Fruit fly (Drosophila melanogaster) whole organism, embryonic: Measurements from ENCODE around the gene CG10383.

Source experiments
- Asciz ChIP-seq: fragments of 200-800 bp; sonication (Bioruptor generic); optimal IDR thresholded peaks from 2 replicates; lab custom pipeline; 2017; ENCODE audit warnings: missing biosample characterization, mild to moderate bottlenecking, missing genetic modification characterization, missing genetic modification reagents
- CG10147 ChIP-seq: fragments of 200-800 bp; sonication (Bioruptor generic); optimal IDR thresholded peaks from 2 replicates; lab custom pipeline; 2019; ENCODE audit warnings: missing biosample characterization, mild to moderate bottlenecking, missing genetic modification characterization, moderate library complexity
- CG10431 ChIP-seq: fragments of 200-800 bp; sonication (Bioruptor generic); optimal IDR thresholded peaks from 3 replicates; lab custom pipeline; 2018; ENCODE audit warnings: missing biosample characterization, mild to moderate bottlenecking, missing genetic modification characterization
- CG12299 ChIP-seq: fragments of 200-800 bp; sonication (Bioruptor generic); optimal IDR thresholded peaks from 2 replicates; lab custom pipeline; 2018; ENCODE audit warnings: missing biosample characterization, mild to moderate bottlenecking, missing genetic modification characterization
- CG12769 ChIP-seq: fragments of 200-800 bp; sonication (Bioruptor generic); optimal IDR thresholded peaks from 2 replicates; lab custom pipeline; 2019; ENCODE audit warnings: missing biosample characterization, mild to moderate bottlenecking, missing genetic modification characterization, moderate library complexity
- CG13296 ChIP-seq: fragments of 200-800 bp; sonication (Bioruptor generic); optimal IDR thresholded peaks from 3 replicates; lab custom pipeline; 2018; ENCODE audit warnings: missing biosample characterization, mild to moderate bottlenecking, missing genetic modification characterization
- CG13894 ChIP-seq: fragments of 200-800 bp; sonication (Bioruptor generic); optimal IDR thresholded peaks from 3 replicates; lab custom pipeline; 2018; ENCODE audit warnings: missing biosample characterization, mild to moderate bottlenecking, missing genetic modification characterization, moderate library complexity
- CG14667 ChIP-seq: fragments of 200-800 bp; sonication (Bioruptor generic); IDR thresholded peaks from 2 replicates; pipeline ENCODE4 v1.3.6; 2022; ENCODE audit warnings: missing biosample characterization, missing genetic modification characterization
- CG1529 ChIP-seq: fragments of 200-800 bp; sonication (Bioruptor generic); optimal IDR thresholded peaks from 3 replicates; lab custom pipeline; 2018; ENCODE audit warnings: missing biosample characterization, missing genetic modification characterization
- CG1603 ChIP-seq: fragments of 200-800 bp; sonication (Bioruptor generic); optimal IDR thresholded peaks from 2 replicates; lab custom pipeline; 2019; ENCODE audit warnings: missing biosample characterization, mild to moderate bottlenecking, missing genetic modification characterization, moderate library complexity
- CG17802 ChIP-seq: fragments of 200-800 bp; sonication (Bioruptor generic); optimal IDR thresholded peaks from 2 replicates; lab custom pipeline; 2018; ENCODE audit warnings: missing biosample characterization, mild to moderate bottlenecking, missing genetic modification characterization, moderate library complexity
- CG17829 ChIP-seq: fragments of 200-800 bp; optimal IDR thresholded peaks from 2 replicates; lab custom pipeline; 2019; ENCODE audit warnings: missing biosample characterization, mild to moderate bottlenecking, missing genetic modification characterization, moderate library complexity
- CG31224 ChIP-seq: fragments of 200-800 bp; sonication (Bioruptor generic); IDR thresholded peaks from 2 replicates; pipeline ENCODE4 v1.3.6; 2022; ENCODE audit warnings: missing biosample characterization, missing genetic modification characterization
- CG4730 ChIP-seq: fragments of 200-800 bp; sonication (Bioruptor generic); IDR thresholded peaks from 2 replicates; pipeline ENCODE4 v1.3.6; 2022; ENCODE audit warnings: missing biosample characterization, missing genetic modification characterization
- CG6765 ChIP-seq: fragments of 200-800 bp; sonication (Bioruptor generic); optimal IDR thresholded peaks from 3 replicates; lab custom pipeline; 2017; ENCODE audit warnings: missing biosample characterization, mild to moderate bottlenecking, missing genetic modification characterization
- CG7271 ChIP-seq: fragments of 200-800 bp; sonication (Bioruptor generic); optimal IDR thresholded peaks from 2 replicates; lab custom pipeline; 2018; ENCODE audit warnings: missing biosample characterization, mild to moderate bottlenecking, missing genetic modification characterization, moderate library complexity
- CG7839 ChIP-seq: fragments of 200-800 bp; sonication (Bioruptor generic); optimal IDR thresholded peaks from 3 replicates; lab custom pipeline; 2018; ENCODE audit warnings: missing biosample characterization, mild to moderate bottlenecking, missing genetic modification characterization, moderate library complexity
- CG8944 ChIP-seq: fragments of 200-800 bp; sonication (Bioruptor generic); optimal IDR thresholded peaks from 3 replicates; lab custom pipeline; 2016; ENCODE audit warnings: missing biosample characterization, missing genetic modification characterization
- CG9797 ChIP-seq: fragments of 200-800 bp; sonication (Bioruptor generic); optimal IDR thresholded peaks from 3 replicates; lab custom pipeline; 2018; ENCODE audit warnings: missing biosample characterization, mild to moderate bottlenecking, missing genetic modification characterization
- Camta ChIP-seq: fragments of 200-800 bp; sonication (Bioruptor generic); optimal IDR thresholded peaks from 2 replicates; lab custom pipeline; 2016; ENCODE audit warnings: missing biosample characterization, missing genetic modification characterization
- Dek ChIP-seq: fragments of 200-800 bp; sonication (Bioruptor generic); optimal IDR thresholded peaks from 3 replicates; lab custom pipeline; 2019; ENCODE audit warnings: missing biosample characterization, mild to moderate bottlenecking, missing genetic modification characterization, moderate library complexity
- Drgx ChIP-seq: fragments of 200-800 bp; sonication (Bioruptor generic); IDR thresholded peaks from 2 replicates; pipeline ENCODE4 v1.3.6; 2022; ENCODE audit warnings: missing biosample characterization, missing genetic modification characterization
- Eip74EF ChIP-seq, 2 experiments: fragments of 200-800 bp in 1 of 2; fragments of >200 bp in 1 of 2; sonication (Bioruptor generic) in 1 of 2; optimal IDR thresholded peaks; 2 replicates each; lab custom pipeline; 2017 to 2019; ENCODE audit warnings: missing biosample characterization in 2 of 2, missing genetic modification characterization in 2 of 2, mild to moderate bottlenecking in 1 of 2, moderate library complexity in 1 of 2
- GATAe ChIP-seq: fragments of 200-800 bp; sonication (Bioruptor generic); conservative IDR thresholded peaks from 2 replicates; pipeline ENCODE4 v1.3.6; 2022; ENCODE audit warnings: missing biosample characterization, missing genetic modification characterization
- Hey ChIP-seq: fragments of 200-800 bp; sonication (Bioruptor generic); optimal IDR thresholded peaks from 3 replicates; lab custom pipeline; 2018; ENCODE audit warnings: missing biosample characterization, mild to moderate bottlenecking, missing genetic modification characterization
- Hr78 ChIP-seq, 2 experiments: fragments of 200-800 bp in 1 of 2; fragments of >200 bp in 1 of 2; sonication (Bioruptor generic) in 1 of 2; optimal IDR thresholded peaks; 2 replicates each; lab custom pipeline; 2017 to 2019; ENCODE audit warnings: missing biosample characterization in 2 of 2, missing genetic modification characterization in 2 of 2, mild to moderate bottlenecking in 1 of 2, moderate library complexity in 1 of 2
- Lim3 ChIP-seq: fragments of 200-800 bp; sonication (Bioruptor generic); IDR thresholded peaks from 2 replicates; pipeline ENCODE4 v1.3.6; 2022; ENCODE audit warnings: missing biosample characterization, missing genetic modification characterization
- PHDP ChIP-seq: fragments of 200-800 bp; sonication (Bioruptor generic); optimal IDR thresholded peaks from 3 replicates; lab custom pipeline; 2018; ENCODE audit warnings: missing biosample characterization, mild to moderate bottlenecking, missing genetic modification characterization, moderate library complexity
- Ptx1 ChIP-seq: fragments of 200-800 bp; sonication (Bioruptor generic); IDR thresholded peaks from 2 replicates; pipeline ENCODE4 v1.3.6; 2022; ENCODE audit warnings: missing biosample characterization, missing genetic modification characterization
- Scr ChIP-seq: fragments of 200-800 bp; sonication (Bioruptor generic); IDR thresholded peaks from 2 replicates; pipeline ENCODE4 v1.3.6; 2022; ENCODE audit warnings: missing biosample characterization, missing genetic modification characterization; ENCODE audit not compliant: partially characterized antibody
- Sry-β ChIP-seq: fragments of 200-800 bp; sonication (Bioruptor generic); optimal IDR thresholded peaks from 2 replicates; lab custom pipeline; 2018; ENCODE audit warnings: missing biosample characterization, mild to moderate bottlenecking, missing genetic modification characterization, moderate library complexity
- Stat92E ChIP-seq, 3 experiments: fragments of >200 bp in 2 of 3; fragments of 200-800 bp in 1 of 3; sonication (Bioruptor generic) in 1 of 3; optimal IDR thresholded peaks; 2 replicates each; lab custom pipeline; 2017 to 2019; ENCODE audit warnings: missing biosample characterization in 3 of 3, missing genetic modification characterization in 3 of 3, mild to moderate bottlenecking in 1 of 3, moderate library complexity in 1 of 3
- Tbp ChIP-seq: fragments of >200 bp; optimal IDR thresholded peaks from 2 replicates; lab custom pipeline; 2018; ENCODE audit warnings: missing biosample characterization, missing genetic modification characterization
- Xrp1 ChIP-seq: fragments of 200-800 bp; sonication (Bioruptor generic); IDR thresholded peaks from 2 replicates; pipeline ENCODE4 v1.3.6; 2022; ENCODE audit warnings: missing biosample characterization, missing genetic modification characterization
- al ChIP-seq: fragments of 200-800 bp; sonication (Bioruptor generic); IDR thresholded peaks from 2 replicates; pipeline ENCODE4 v1.3.6; 2022; ENCODE audit warnings: missing biosample characterization, missing genetic modification characterization
- ap ChIP-seq: fragments of 200-800 bp; sonication (Bioruptor generic); IDR thresholded peaks from 2 replicates; pipeline ENCODE4 v1.3.6; 2022; ENCODE audit warnings: missing biosample characterization, missing genetic modification characterization
- ara ChIP-seq: fragments of 200-800 bp; sonication (Bioruptor generic); IDR thresholded peaks from 2 replicates; pipeline ENCODE4 v1.3.6; 2022; ENCODE audit warnings: missing biosample characterization, missing genetic modification characterization
- crol ChIP-seq: fragments of 200-800 bp; sonication (Bioruptor generic); IDR thresholded peaks from 2 replicates; pipeline ENCODE4 v1.3.6; 2022; ENCODE audit warnings: missing biosample characterization, missing genetic modification characterization
- en ChIP-seq: fragments of 200-800 bp; sonication (Bioruptor generic); optimal IDR thresholded peaks from 2 replicates; lab custom pipeline; 2016; ENCODE audit warnings: missing biosample characterization, missing genetic modification characterization
- ewg ChIP-seq: fragments of 200-800 bp; sonication (Bioruptor generic); optimal IDR thresholded peaks from 3 replicates; lab custom pipeline; 2017; ENCODE audit warnings: mild to moderate bottlenecking, missing biosample characterization, missing genetic modification reagents, missing genetic modification characterization
- gt ChIP-seq: fragments of 200-800 bp; sonication (Bioruptor generic); IDR thresholded peaks from 2 replicates; pipeline ENCODE4 v1.3.6; 2022; ENCODE audit warnings: missing biosample characterization, missing genetic modification characterization
- hth ChIP-seq: fragments of >200 bp; optimal IDR thresholded peaks from 2 replicates; lab custom pipeline; 2017; ENCODE audit warnings: inconsistent platforms
- lola ChIP-seq, 3 experiments: fragments of >200 bp in 2 of 3; fragments of 200-800 bp in 1 of 3; sonication (Bioruptor generic) in 1 of 3; optimal IDR thresholded peaks; 2 replicates each; lab custom pipeline; 2017 to 2019; ENCODE audit warnings: missing biosample characterization in 3 of 3, missing genetic modification characterization in 3 of 3, mild to moderate bottlenecking in 1 of 3, moderate library complexity in 1 of 3
- nerfin-2 ChIP-seq: fragments of 200-800 bp; sonication (Bioruptor generic); IDR thresholded peaks from 2 replicates; pipeline ENCODE4 v1.3.6; 2022; ENCODE audit warnings: missing biosample characterization, missing genetic modification characterization; ENCODE audit not compliant: partially characterized antibody
- phol ChIP-seq: fragments of 200-800 bp; sonication (Bioruptor generic); optimal IDR thresholded peaks from 3 replicates; lab custom pipeline; 2018; ENCODE audit warnings: missing biosample characterization, mild to moderate bottlenecking, missing genetic modification characterization, moderate library complexity
- pnt ChIP-seq: fragments of 200-800 bp; sonication (Bioruptor generic); optimal IDR thresholded peaks from 3 replicates; lab custom pipeline; 2016; ENCODE audit warnings: missing biosample characterization, missing genetic modification characterization
- sr ChIP-seq: fragments of 200-800 bp; sonication (Bioruptor generic); IDR thresholded peaks from 3 replicates; pipeline ENCODE4 v1.3.6; 2022; ENCODE audit warnings: missing biosample characterization, missing genetic modification characterization
- tgo ChIP-seq: fragments of 200-800 bp; sonication (Bioruptor generic); IDR thresholded peaks from 3 replicates; pipeline ENCODE4 v1.3.6; 2022; ENCODE audit warnings: missing biosample characterization, missing genetic modification characterization
- tin ChIP-seq: fragments of 200-800 bp; sonication (Bioruptor generic); optimal IDR thresholded peaks from 3 replicates; lab custom pipeline; 2016; ENCODE audit warnings: missing biosample characterization, missing genetic modification characterization
- usp ChIP-seq: fragments of >200 bp; optimal IDR thresholded peaks from 2 replicates; lab custom pipeline; 2017; ENCODE audit warnings: missing biosample characterization, missing genetic modification characterization

Gene CG10383

dm6 chr2L:18705617-18706046 is 10.2 kb upstream of the CG10383 start, which contains the start of gene Jwa (continued):
- TF ChIP-seq Sry-β (GFP tag; lab: Kevin White, UChicago) (no peak), CG14667 (peak; percentile 80), Hr78 (GFP tag; optimal IDR thresholded peaks at IDR 0.05; lab: Kevin White, UChicago) (no peak), gt (GFP tag; lab: Robert Waterston, UW) (0 out of 2 replicates have a peak, but pooled peaks have one; percentile 49), CG1603 (tag; lab: Kevin White, UChicago) (peak; percentile 95), Xrp1 (peak; percentile 93), nerfin-2 (peak; percentile 95), GATAe (GFP tag; lab: Robert Waterston, UW) (peak; percentile 41; the same call in 1 of the 2 replicates), PHDP (tag; lab: Kevin White, UChicago) (peak; percentile 95), CG9797 (GFP tag; lab: Kevin White, UChicago) (peak; percentile 12), lola (GFP tag; optimal IDR thresholded peaks at IDR 0.05; lab: Kevin White, UChicago) (peak in 1 of 3 experiments; percentile 95), CG17802 (tag; lab: Kevin White, UChicago) (peak; percentile 47), CG4730 (GFP tag; lab: Robert Waterston, UW) (peak; percentile 77), tgo (GFP tag; lab: Robert Waterston, UW) (peak; percentile 91), pnt (GFP tag; lab: Kevin White, UChicago) (peak; percentile 91), ewg (GFP tag; lab: Kevin White, UChicago) (peak; percentile 84), Ptx1 (GFP tag; lab: Robert Waterston, UW) (peak; percentile 94), ap (GFP tag; lab: Robert Waterston, UW) (peak; percentile 94), CG12299 (tag; lab: Kevin White, UChicago) (peak; percentile 65), Asciz (GFP tag; lab: Kevin White, UChicago) (peak; percentile 19), hth (no peak), CG7839 (tag; lab: Kevin White, UChicago) (peak; percentile 89), en (peak; percentile 57), Tbp (GFP tag; lab: Kevin White, UChicago) (no peak), CG17829 (tag; lab: Kevin White, UChicago) (peak; percentile 89), tin (GFP tag; lab: Kevin White, UChicago) (peak; percentile 96), CG7271 (tag; lab: Kevin White, UChicago) (peak; percentile 63), Camta (GFP tag; lab: Kevin White, UChicago) (peak; percentile 89), sr (GFP tag; lab: Robert Waterston, UW) (peak; percentile 76; the same call in 2 of the 3 replicates), crol (GFP tag; lab: Robert Waterston, UW) (peak; percentile 43), CG13894 (tag; lab: Kevin White, UChicago) (peak; percentile 85), CG8944 (peak; percentile 94), Lim3 (peak; percentile 65), phol (peak; percentile 87), Drgx (GFP tag; lab: Robert Waterston, UW) (peak; percentile 74), CG10431 (peak; percentile 52), usp (GFP tag; lab: Kevin White, UChicago) (no peak), Eip74EF (GFP tag; optimal IDR thresholded peaks at IDR 0.05; lab: Kevin White, UChicago) (peak in 1 of 2 experiments; percentile 46), CG31224 (GFP tag; lab: Robert Waterston, UW) (peak; percentile 86), Scr (GFP tag; lab: Robert Waterston, UW) (peak; percentile 99), al (GFP tag; lab: Robert Waterston, UW) (peak; percentile 96), CG13296 (GFP tag; lab: Kevin White, UChicago) (peak; percentile 77), Dek (tag; lab: Kevin White, UChicago) (peak; percentile 95), CG10147 (GFP tag; lab: Kevin White, UChicago) (peak; percentile 53), Hey (tag; lab: Kevin White, UChicago) (peak; percentile 65), CG12769 (tag; lab: Kevin White, UChicago) (peak; percentile 84), Stat92E (GFP tag; optimal IDR thresholded peaks at IDR 0.05; lab: Kevin White, UChicago) (peak in 1 of 3 experiments; percentile 60), CG6765 (GFP tag; lab: Kevin White, UChicago) (peak; percentile 15), CG1529 (GFP tag; lab: Kevin White, UChicago) (peak; percentile 90), ara (GFP tag; lab: Robert Waterston, UW) (peak; percentile 84)
